Worm (Caenorhabditis elegans) whole organism, L1 larva: ENCODE measurements around the gene ZK632.14.

Source experiments
- C16A3.4 ChIP-seq: fragments of 150-350 bp; optimal IDR thresholded peaks from 2 replicates; lab custom pipeline; 2014; ENCODE audit warnings: missing biosample characterization, missing genetic modification characterization
- blmp-1 ChIP-seq: fragments of 150-350 bp; optimal IDR thresholded peaks from 2 replicates; lab custom pipeline; 2014; ENCODE audit warnings: missing biosample characterization, missing genetic modification characterization
- egl-27 ChIP-seq, 2 experiments: fragments of 150-350 bp in 1 of 2; sonication (generic microtip); optimal IDR thresholded peaks; 3 replicates each; lab custom pipeline; 2017 to 2018; ENCODE audit warnings: missing biosample characterization in 2 of 2, missing genetic modification characterization in 2 of 2, missing genetic modification reagents in 2 of 2
- pqm-1 ChIP-seq: sonication (generic microtip); optimal IDR thresholded peaks from 3 replicates; lab custom pipeline; 2017; ENCODE audit warnings: missing biosample characterization, missing genetic modification characterization

- TF ChIP-seq egl-27 (tag; optimal IDR thresholded peaks at IDR 0.05; lab: Kevin White, UChicago) = no peak
- no peak for TF ChIP-seq pqm-1 (tag; lab: Kevin White, UChicago)
- no peak for TF ChIP-seq blmp-1 (tag; lab: Kevin White, UChicago)
- TF ChIP-seq C16A3.4 (tag; lab: Kevin White, UChicago) = no peak
These were observed 30.5 kb downstream of the ZK632.14 start, which contains the start of gene K11H3.5 for ce11 chrIII:9843715-9844114.
